Worm (Caenorhabditis elegans) whole organism, L3 larva: ENCODE data around the gene ins-39.
A peak's percentile ranks its signal among the peaks of the same experiment; 100 is the strongest.

Source experiments
- R02D3.7 ChIP-seq: fragments of 150-350 bp; optimal IDR thresholded peaks from 2 replicates; lab custom pipeline; 2014; ENCODE audit warnings: missing biosample characterization, missing genetic modification characterization
- ZK546.5 ChIP-seq: sonication (generic microtip); optimal IDR thresholded peaks from 2 replicates; lab custom pipeline; 2017; ENCODE audit warnings: missing biosample characterization, missing genetic modification characterization
- ama-1 ChIP-seq: fragments of 150-350 bp; optimal IDR thresholded peaks from 2 replicates; lab custom pipeline; 2018
- ceh-16 ChIP-seq: sonication (generic microtip); optimal IDR thresholded peaks from 2 replicates; lab custom pipeline; 2017; ENCODE audit warnings: missing biosample characterization, missing genetic modification characterization
- ceh-28 ChIP-seq: fragments of 150-350 bp; optimal IDR thresholded peaks from 2 replicates; lab custom pipeline; 2014; ENCODE audit warnings: missing biosample characterization, missing genetic modification reagents, missing genetic modification characterization
- ceh-82 ChIP-seq: fragments of 150-350 bp; optimal IDR thresholded peaks from 2 replicates; lab custom pipeline; 2014; ENCODE audit warnings: missing biosample characterization, missing genetic modification characterization
- daf-12 ChIP-seq: fragments of 150-350 bp; optimal IDR thresholded peaks from 2 replicates; lab custom pipeline; 2014; ENCODE audit warnings: missing biosample characterization, missing genetic modification reagents, missing genetic modification characterization
- egl-27 ChIP-seq: sonication (generic microtip); optimal IDR thresholded peaks from 4 replicates; lab custom pipeline; 2017; ENCODE audit warnings: missing biosample characterization, missing genetic modification reagents, missing genetic modification characterization
- egl-5 ChIP-seq: fragments of 150-350 bp; optimal IDR thresholded peaks from 2 replicates; lab custom pipeline; 2017; ENCODE audit warnings: missing biosample characterization, missing genetic modification reagents, missing genetic modification characterization, inconsistent platforms
- elt-1 ChIP-seq: fragments of 150-350 bp; optimal IDR thresholded peaks from 2 replicates; lab custom pipeline; 2014; ENCODE audit warnings: missing biosample characterization, missing genetic modification characterization
- elt-2 ChIP-seq: sonication (generic microtip); optimal IDR thresholded peaks from 2 replicates; lab custom pipeline; 2016; ENCODE audit warnings: missing genetic modification reagents, mild to moderate bottlenecking, missing genetic modification characterization, missing compliant biosample characterization
- elt-3 ChIP-seq, 3 experiments: fragments of 150-350 bp in 1 of 3; sonication (generic microtip) in 2 of 3; optimal IDR thresholded peaks; 2 replicates in 2 of 3; 4 replicates in 1 of 3; lab custom pipeline; 2014 to 2017; ENCODE audit warnings: missing biosample characterization in 3 of 3, missing genetic modification characterization in 3 of 3
- eor-1 ChIP-seq, 2 experiments: fragments of 150-350 bp; optimal IDR thresholded peaks; 2 replicates each; lab custom pipeline; 2014 to 2018; ENCODE audit warnings: missing biosample characterization in 2 of 2, missing genetic modification characterization in 2 of 2
- fkh-10 ChIP-seq: sonication (generic microtip); optimal IDR thresholded peaks from 2 replicates; lab custom pipeline; 2017; ENCODE audit warnings: missing biosample characterization, missing genetic modification reagents, missing genetic modification characterization
- jun-1 ChIP-seq: fragments of 150-350 bp; optimal IDR thresholded peaks from 2 replicates; lab custom pipeline; 2014; ENCODE audit warnings: missing biosample characterization, missing genetic modification reagents, missing genetic modification characterization
- lin-15B ChIP-seq: fragments of 150-350 bp; optimal IDR thresholded peaks from 2 replicates; lab custom pipeline; 2014; ENCODE audit warnings: missing biosample characterization, missing genetic modification characterization
- lin-39 ChIP-seq: fragments of 150-350 bp; optimal IDR thresholded peaks from 2 replicates; lab custom pipeline; 2018; ENCODE audit warnings: missing biosample characterization, missing genetic modification reagents, missing genetic modification characterization
- lsy-12 ChIP-seq: sonication (generic microtip); optimal IDR thresholded peaks from 2 replicates; lab custom pipeline; 2016; ENCODE audit warnings: mild to moderate bottlenecking, missing genetic modification characterization, missing compliant biosample characterization
- mml-1 ChIP-seq: fragments of 150-350 bp; sonication (generic microtip); optimal IDR thresholded peaks from 3 replicates; lab custom pipeline; 2014; ENCODE audit warnings: missing biosample characterization, missing genetic modification characterization
- nfya-1 ChIP-seq: sonication (generic microtip); optimal IDR thresholded peaks from 2 replicates; lab custom pipeline; 2017; ENCODE audit warnings: missing genetic modification characterization, mild to moderate bottlenecking, missing compliant biosample characterization, antibody characterized with exemption, moderate library complexity; ENCODE audit not compliant: insufficient read depth
- nhr-11 ChIP-seq: fragments of 150-350 bp; optimal IDR thresholded peaks from 2 replicates; lab custom pipeline; 2014; ENCODE audit warnings: missing biosample characterization, missing genetic modification characterization
- nhr-23 ChIP-seq: fragments of 150-350 bp; optimal IDR thresholded peaks from 2 replicates; lab custom pipeline; 2014; ENCODE audit warnings: missing biosample characterization, missing genetic modification reagents, missing genetic modification characterization
- nhr-237 ChIP-seq: fragments of 150-350 bp; optimal IDR thresholded peaks from 2 replicates; lab custom pipeline; 2014; ENCODE audit warnings: missing biosample characterization, missing genetic modification characterization
- nhr-25 ChIP-seq: sonication (generic microtip); optimal IDR thresholded peaks from 2 replicates; lab custom pipeline; 2017; ENCODE audit warnings: missing biosample characterization, missing genetic modification characterization
- nhr-28 ChIP-seq: fragments of 150-350 bp; optimal IDR thresholded peaks from 2 replicates; lab custom pipeline; 2014; ENCODE audit warnings: missing biosample characterization, missing genetic modification characterization
- nhr-43 ChIP-seq: sonication (generic microtip); optimal IDR thresholded peaks from 2 replicates; lab custom pipeline; 2016; ENCODE audit warnings: mild to moderate bottlenecking, missing genetic modification characterization, missing compliant biosample characterization; ENCODE audit not compliant: poor library complexity, severe bottlenecking
- nhr-67 ChIP-seq: fragments of 150-350 bp; optimal IDR thresholded peaks from 2 replicates; lab custom pipeline; 2014; ENCODE audit warnings: missing biosample characterization, missing genetic modification characterization
- nhr-76 ChIP-seq: fragments of 150-350 bp; sonication (generic microtip); optimal IDR thresholded peaks from 5 replicates; lab custom pipeline; 2014; ENCODE audit warnings: missing biosample characterization, missing genetic modification characterization
- nhr-77 ChIP-seq: fragments of 150-350 bp; optimal IDR thresholded peaks from 2 replicates; lab custom pipeline; 2014; ENCODE audit warnings: missing biosample characterization, missing genetic modification characterization
- pha-4 ChIP-seq: fragments of 150-350 bp; optimal IDR thresholded peaks from 2 replicates; lab custom pipeline; 2014; ENCODE audit warnings: missing biosample characterization, missing genetic modification reagents, missing genetic modification characterization
- sea-2 ChIP-seq: fragments of 150-350 bp; sonication (generic microtip); optimal IDR thresholded peaks from 4 replicates; lab custom pipeline; 2014; ENCODE audit warnings: missing biosample characterization, missing genetic modification reagents, missing genetic modification characterization
- skn-1 ChIP-seq: fragments of 150-350 bp; optimal IDR thresholded peaks from 2 replicates; lab custom pipeline; 2014; ENCODE audit warnings: missing biosample characterization, missing genetic modification characterization
- snpc-4 ChIP-seq: fragments of 150-350 bp; optimal IDR thresholded peaks from 2 replicates; lab custom pipeline; 2014; ENCODE audit warnings: missing biosample characterization, missing genetic modification characterization
- tbx-2 ChIP-seq: sonication (generic microtip); optimal IDR thresholded peaks from 2 replicates; lab custom pipeline; 2016; ENCODE audit warnings: mild to moderate bottlenecking, missing genetic modification characterization, missing compliant biosample characterization
- unc-39 ChIP-seq: sonication (generic microtip); optimal IDR thresholded peaks from 4 replicates; lab custom pipeline; 2017; ENCODE audit warnings: missing biosample characterization, missing genetic modification characterization
- unc-62 ChIP-seq: fragments of 150-350 bp; sonication (generic microtip); optimal IDR thresholded peaks from 4 replicates; lab custom pipeline; 2014; ENCODE audit warnings: missing biosample characterization, missing genetic modification reagents, missing genetic modification characterization
- zag-1 ChIP-seq: fragments of 150-350 bp; optimal IDR thresholded peaks from 2 replicates; lab custom pipeline; 2014; ENCODE audit warnings: missing biosample characterization, missing genetic modification characterization
- ztf-11 ChIP-seq: fragments of 150-350 bp; optimal IDR thresholded peaks from 2 replicates; lab custom pipeline; 2014; ENCODE audit warnings: missing biosample characterization, missing genetic modification characterization
- ztf-4 ChIP-seq: fragments of 150-350 bp; optimal IDR thresholded peaks from 2 replicates; lab custom pipeline; 2014; ENCODE audit warnings: missing biosample characterization, missing genetic modification characterization

Gene ins-39

DNA sequence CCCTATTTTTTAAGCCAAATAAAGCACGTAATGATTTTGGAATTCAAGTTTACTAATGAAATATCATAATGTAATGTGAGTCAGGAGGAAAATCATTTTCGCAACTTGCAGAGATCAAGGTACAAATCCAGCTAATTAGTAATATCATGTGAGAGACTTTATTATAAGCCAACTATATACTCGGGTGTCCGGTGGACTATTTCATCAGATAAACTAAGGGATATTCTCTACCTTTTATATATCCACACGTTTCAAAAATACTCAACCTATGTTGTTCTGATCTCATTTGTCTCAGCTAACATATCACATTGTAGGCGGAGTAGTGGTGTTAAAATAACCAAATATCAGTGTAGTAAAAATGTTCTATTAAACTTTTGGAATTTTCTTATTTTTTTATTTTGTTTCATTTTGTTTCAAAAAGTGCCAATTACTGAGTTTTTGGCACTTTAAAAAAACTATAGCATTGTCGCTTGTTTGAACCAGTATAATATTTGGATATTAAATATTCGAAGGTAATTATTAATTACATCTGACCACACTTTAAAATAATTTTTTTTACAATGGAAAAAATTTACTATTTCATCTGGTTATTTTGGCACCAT lies 45.3 kb upstream of the ins-39 start (continued):
- no peak for TF ChIP-seq nhr-67 (tag; lab: Kevin White, UChicago)
- TF ChIP-seq R02D3.7 (tag; lab: Kevin White, UChicago): peak; percentile 83
- no peak for TF ChIP-seq mml-1
- TF ChIP-seq egl-5 (tag; lab: Kevin White, UChicago): peak; percentile 46

DNA sequence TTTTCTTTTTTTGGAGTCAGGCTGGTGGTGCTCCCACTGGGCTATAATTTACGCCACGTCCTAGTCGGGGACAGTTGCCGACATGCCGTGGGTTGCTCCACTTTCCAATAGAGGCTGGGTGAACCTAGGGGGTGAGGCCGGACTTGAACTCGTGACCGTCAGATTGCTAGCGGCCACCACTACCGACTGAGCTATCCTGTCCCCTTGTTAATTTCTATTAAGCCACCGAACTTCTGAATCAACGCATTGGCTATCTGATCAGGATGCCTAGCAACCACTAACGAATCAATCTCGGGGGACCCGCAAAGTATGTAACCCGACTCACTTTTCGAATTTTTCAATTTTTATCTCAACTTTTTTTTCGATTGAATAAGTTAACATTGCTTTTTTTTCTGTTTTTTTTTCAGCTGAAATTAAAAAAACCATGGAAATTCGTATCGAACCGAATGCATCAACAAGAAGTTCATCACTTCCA lies 42.7 kb upstream of the ins-39 start, which contains the start of gene F56C3.1:
F56C3.1 (plus strand) TSS at position 425 of the 475 bp plus-strand sequence.
- TF ChIP-seq ztf-4 (tag; lab: Kevin White, UChicago): no peak
- TF ChIP-seq elt-2 (tag; lab: Kevin White, UChicago): peak; percentile 6
- TF ChIP-seq, all 47 proteins: peak for 1

ce11 chrX:1384538-1384937 lies 40.3 kb upstream of the ins-39 start, which contains the start of gene F56C3.8:
Gene F56C3.8, minus strand, starts transcription at chrX:1384638.
- TF ChIP-seq ztf-4 (tag; lab: Kevin White, UChicago) (no peak), nhr-11 (tag; lab: Kevin White, UChicago) (no peak), ceh-82 (tag; lab: Kevin White, UChicago) (no peak), lin-39 (tag; lab: Kevin White, UChicago) (no peak)

- TF ChIP-seq elt-3 (tag; optimal IDR thresholded peaks at IDR 0.05; lab: Kevin White, UChicago): no peak
- no peak for TF ChIP-seq tbx-2 (tag; lab: Kevin White, UChicago)
- no peak for TF ChIP-seq nhr-237 (tag; lab: Kevin White, UChicago)
- no peak for TF ChIP-seq lin-39 (tag; lab: Kevin White, UChicago)
- TF ChIP-seq nhr-67 (tag; lab: Kevin White, UChicago): no peak
- no peak for TF ChIP-seq nhr-43 (tag; lab: Kevin White, UChicago)
- TF ChIP-seq pha-4 (tag; lab: Kevin White, UChicago): no peak
- no peak for TF ChIP-seq R02D3.7 (tag; lab: Kevin White, UChicago)
- TF ChIP-seq mml-1: no peak
- no peak for TF ChIP-seq ceh-28 (tag; lab: Kevin White, UChicago)
- TF ChIP-seq fkh-10: no peak
- TF ChIP-seq ceh-16 (tag; lab: Kevin White, UChicago): no peak
- no peak for TF ChIP-seq nhr-28 (tag; lab: Kevin White, UChicago)
- TF ChIP-seq ztf-4 (tag; lab: Kevin White, UChicago): no peak
- TF ChIP-seq, all 47 proteins: peak for 0
Observed at ce11 chrX:1383546-1383945, 39.3 kb upstream of the ins-39 start.

ce11 chrX:1381565-1381964 lies 37.3 kb upstream of the ins-39 start, which contains the start of gene F56C3.10:
Gene F56C3.10, minus strand, starts transcription at chrX:1381665.
- TF ChIP-seq lin-39 (tag; lab: Kevin White, UChicago): no peak
- TF ChIP-seq R02D3.7 (tag; lab: Kevin White, UChicago): no peak
- no peak for TF ChIP-seq daf-12
- TF ChIP-seq jun-1: no peak
- TF ChIP-seq fkh-10: no peak
- no peak for TF ChIP-seq egl-5 (tag; lab: Kevin White, UChicago)
- no peak for TF ChIP-seq nhr-23 (tag; lab: Kevin White, UChicago)
- TF ChIP-seq zag-1: no peak
- TF ChIP-seq nfya-1: no peak
- TF ChIP-seq nhr-67 (tag; lab: Kevin White, UChicago): no peak

ce11 chrX:1379391-1379790 lies 35.2 kb upstream of the ins-39 start:
- TF ChIP-seq nhr-76 (tag; lab: Kevin White, UChicago) (no peak), zag-1 (no peak), nhr-43 (tag; lab: Kevin White, UChicago) (peak; percentile 76), skn-1 (no peak), ceh-82 (tag; lab: Kevin White, UChicago) (no peak), R02D3.7 (tag; lab: Kevin White, UChicago) (no peak), unc-62 (GFP tag; lab: Kevin White, UChicago) (no peak), snpc-4 (tag; lab: Kevin White, UChicago) (no peak), nhr-11 (tag; lab: Kevin White, UChicago) (no peak), ztf-4 (tag; lab: Kevin White, UChicago) (no peak), nhr-25 (tag; lab: Kevin White, UChicago) (peak; percentile 53), elt-1 (tag; lab: Kevin White, UChicago) (no peak), unc-39 (tag; lab: Kevin White, UChicago) (no peak), fkh-10 (no peak), ama-1 (lab: Kevin White, UChicago) (no peak), egl-27 (tag; lab: Kevin White, UChicago) (no peak), ceh-16 (tag; lab: Kevin White, UChicago) (no peak), daf-12 (no peak), ZK546.5 (tag; lab: Kevin White, UChicago) (no peak), nhr-77 (tag; lab: Kevin White, UChicago) (peak; percentile 16), elt-3 (tag; optimal IDR thresholded peaks at IDR 0.05; lab: Kevin White, UChicago) (no peak), mml-1 (no peak), lin-15B (no peak), lsy-12 (tag; lab: Kevin White, UChicago) (peak; percentile 2), lin-39 (tag; lab: Kevin White, UChicago) (no peak), sea-2 (GFP tag; lab: Kevin White, UChicago) (no peak), egl-5 (tag; lab: Kevin White, UChicago) (peak; percentile 48), nhr-237 (tag; lab: Kevin White, UChicago) (no peak), eor-1 (tag; optimal IDR thresholded peaks at IDR 0.05; lab: Kevin White, UChicago) (no peak), ztf-11 (tag; lab: Kevin White, UChicago) (no peak)
